Fruit fly (Drosophila melanogaster) whole organism, embryonic: ENCODE data around the gene CG7432.

Experiments
- CG1024 ChIP-seq: fragments of 200-800 bp; sonication (Bioruptor generic); IDR thresholded peaks from 2 replicates; pipeline ENCODE4 v1.3.6; 2022; ENCODE audit warnings: missing biosample characterization, missing genetic modification characterization
- CG10565 ChIP-seq: fragments of 200-800 bp; sonication (Bioruptor generic); optimal IDR thresholded peaks from 3 replicates; lab custom pipeline; 2016; ENCODE audit warnings: missing biosample characterization, mild to moderate bottlenecking, missing genetic modification characterization
- CG17328 ChIP-seq: fragments of 200-800 bp; sonication (Bioruptor generic); IDR thresholded peaks from 2 replicates; pipeline ENCODE4 v1.3.6; 2022; ENCODE audit warnings: missing biosample characterization, missing genetic modification characterization
- CG33213 ChIP-seq: fragments of 200-800 bp; sonication (Bioruptor generic); optimal IDR thresholded peaks from 3 replicates; lab custom pipeline; 2016; ENCODE audit warnings: missing biosample characterization, missing genetic modification characterization
- CG4360 ChIP-seq: fragments of 200-800 bp; sonication (Bioruptor generic); IDR thresholded peaks from 2 replicates; pipeline ENCODE4 v1.3.6; 2022; ENCODE audit warnings: missing biosample characterization, missing genetic modification characterization
- CG5245 ChIP-seq: fragments of 200-800 bp; sonication (Bioruptor generic); optimal IDR thresholded peaks from 3 replicates; lab custom pipeline; 2016; ENCODE audit warnings: missing biosample characterization, missing genetic modification characterization
- CG8478 ChIP-seq: fragments of >200 bp; optimal IDR thresholded peaks from 2 replicates; lab custom pipeline; 2018
- Dad ChIP-seq: fragments of 200-800 bp; sonication (Bioruptor generic); optimal IDR thresholded peaks from 3 replicates; lab custom pipeline; 2016; ENCODE audit warnings: missing biosample characterization, missing genetic modification characterization
- Ets65A ChIP-seq: fragments of 200-800 bp; sonication (Bioruptor generic); peaks from one replicate; lab custom pipeline; 2016; ENCODE audit warnings: missing biosample characterization, missing genetic modification characterization
- Hmx ChIP-seq: fragments of 200-800 bp; sonication (Bioruptor generic); optimal IDR thresholded peaks from 2 replicates; lab custom pipeline; 2016; ENCODE audit warnings: missing biosample characterization, missing genetic modification characterization
- al ChIP-seq: fragments of 200-800 bp; sonication (Bioruptor generic); IDR thresholded peaks from 2 replicates; pipeline ENCODE4 v1.3.6; 2022; ENCODE audit warnings: missing biosample characterization, missing genetic modification characterization
- en ChIP-seq: fragments of 200-800 bp; sonication (Bioruptor generic); optimal IDR thresholded peaks from 2 replicates; lab custom pipeline; 2016; ENCODE audit warnings: missing biosample characterization, missing genetic modification characterization
- gcm2 ChIP-seq: fragments of 200-800 bp; sonication (Bioruptor generic); optimal IDR thresholded peaks from 2 replicates; lab custom pipeline; 2016; ENCODE audit warnings: missing biosample characterization, missing genetic modification characterization

CG7432 gene

DNA sequence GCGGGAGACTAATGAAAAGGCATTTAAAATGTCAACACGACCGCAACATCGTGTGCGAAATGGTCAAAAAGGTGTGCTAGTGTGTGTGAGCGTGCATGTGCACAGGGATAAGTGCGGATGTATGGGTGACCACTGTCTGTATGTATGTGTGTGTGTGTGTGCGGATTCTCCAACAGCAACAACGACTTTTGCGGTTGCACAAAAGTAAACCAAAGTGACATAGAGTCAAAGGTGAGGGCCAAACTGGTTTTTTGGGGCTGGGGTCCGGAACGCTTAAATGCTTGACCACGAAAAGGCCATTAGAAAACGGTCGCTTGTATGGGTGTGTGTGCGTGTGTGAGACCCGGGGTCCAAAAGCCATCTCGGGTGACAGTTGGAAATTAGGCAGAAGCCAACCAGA lies 38.6 kb downstream of the CG7432 start:
- TF ChIP-seq Ets65A (GFP tag; lab: Kevin White, UChicago) (peak; percentile 53), en (no peak), CG33213 (GFP tag; lab: Kevin White, UChicago) (no peak), CG8478 (lab: Kevin White, UChicago) (peak; percentile 50), CG10565 (no peak), CG1024 (GFP tag; lab: Robert Waterston, UW) (no peak)

DNA sequence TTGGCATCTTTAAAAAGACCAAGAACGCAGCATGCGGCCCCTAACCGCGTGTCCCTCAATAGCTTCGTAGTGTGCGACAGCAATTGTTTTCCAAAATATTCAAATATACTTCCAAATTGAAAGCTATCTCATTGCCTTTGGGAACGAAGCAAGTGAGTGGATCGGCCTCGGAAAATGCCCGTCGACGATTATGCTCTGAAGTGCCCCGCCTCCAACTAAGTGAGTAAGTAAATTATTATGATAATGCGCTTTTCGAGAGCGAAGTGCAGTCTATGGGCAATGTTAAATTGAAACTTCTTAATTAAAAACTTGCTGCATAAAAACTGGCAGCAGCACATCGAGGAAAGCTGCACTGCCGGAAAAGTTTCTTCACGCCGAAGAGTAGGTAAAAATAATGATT lies 51.0 kb downstream of the CG7432 start, which contains the start of gene CG34286:
CG34286 (minus strand) TSS at position 101 of the 400 bp plus-strand sequence.
- TF ChIP-seq al: no peak
- TF ChIP-seq CG5245: no peak
- no peak for TF ChIP-seq Hmx
- TF ChIP-seq CG4360 (GFP tag; lab: Robert Waterston, UW): no peak
- no peak for TF ChIP-seq gcm2 (GFP tag; lab: Kevin White, UChicago)
- no peak for TF ChIP-seq Dad
- no peak for TF ChIP-seq CG17328
